Fruit fly (Drosophila melanogaster): ENCODE data around the gene CG12237.
A peak's percentile ranks its signal among the peaks of the same experiment; 100 is the strongest.

- TF ChIP-seq Fer3 (tag; optimal IDR thresholded peaks at IDR 0.05) (peak; percentile 44), CG15514 (GFP tag; optimal IDR thresholded peaks at IDR 0.05) (peak; percentile 36), h (optimal IDR thresholded peaks at IDR 0.05) (no peak), Hr78 (GFP tag; optimal IDR thresholded peaks at IDR 0.05) (no peak), sr (GFP tag; IDR thresholded peaks at IDR 0.05) (no peak), CG34376 (GFP tag; optimal IDR thresholded peaks at IDR 0.05) (peak; percentile 58), abd-A (tag; optimal IDR thresholded peaks at IDR 0.05) (no peak), CG7928 (GFP tag; optimal IDR thresholded peaks at IDR 0.05) (no peak), sens-2 (GFP tag; IDR thresholded peaks at IDR 0.05) (no peak), CG6654 (GFP tag; optimal IDR thresholded peaks at IDR 0.05) (no peak), CG2116 (GFP tag; optimal IDR thresholded peaks at IDR 0.05) (peak; percentile 5), HLH54F (GFP tag; optimal IDR thresholded peaks at IDR 0.05) (peak; percentile 37), Oli (tag; optimal IDR thresholded peaks at IDR 0.05) (peak; percentile 65), D (optimal IDR thresholded peaks at IDR 0.05) (no peak), D (GFP tag; optimal IDR thresholded peaks at IDR 0.05) (peak; percentile 50)
Measured at dm6 chrX:19663196-19663858, 20.7 kb upstream of the CG12237 start.

All from whole organism, embryonic.